Worm (Caenorhabditis elegans) whole organism, L4/young adult: ENCODE measurements around the gene gck-4.
A peak's percentile ranks its signal among the peaks of the same experiment; 100 is the strongest.

ENCODE experiments used
- W03F9.2 ChIP-seq: fragments of 150-350 bp; optimal IDR thresholded peaks from 2 replicates; lab custom pipeline; 2014; ENCODE audit warnings: missing biosample characterization, missing genetic modification characterization
- dao-5 ChIP-seq: sonication (generic microtip); optimal IDR thresholded peaks from 2 replicates; lab custom pipeline; 2016; ENCODE audit warnings: missing genotype, missing genetic modification characterization, moderate library complexity, missing compliant biosample characterization
- him-1 ChIP-seq: sonication (generic microtip); optimal IDR thresholded peaks from 2 replicates; lab custom pipeline; 2016; ENCODE audit warnings: missing genotype, missing genetic modification reagents, missing genetic modification characterization, missing compliant biosample characterization

The gck-4 gene

DNA sequence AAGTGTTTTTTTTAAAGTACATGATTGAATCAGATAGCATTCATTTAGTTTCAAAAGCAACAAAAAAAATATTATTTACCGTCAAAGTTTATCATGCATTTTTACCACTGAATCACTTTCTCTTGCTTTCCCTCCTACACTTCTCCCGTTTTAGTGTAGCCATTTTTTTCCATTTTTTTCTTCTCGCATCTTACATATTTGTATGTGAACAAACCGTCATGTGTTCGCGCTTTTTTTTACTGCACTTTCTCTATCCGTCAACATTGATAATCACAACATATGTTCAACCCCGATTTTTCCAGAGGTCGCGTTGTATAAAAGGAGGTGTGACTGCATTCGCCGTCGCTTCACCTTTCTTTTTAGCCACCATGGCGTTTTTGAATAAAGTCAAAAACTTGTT, at the start of gene gck-4:
Gene gck-4 (plus strand): TSS at position 301 of the 400 bp plus-strand sequence.
- TF ChIP-seq W03F9.2 = no peak
- no peak for TF ChIP-seq him-1
- TF ChIP-seq dao-5 (tag; lab: Kevin White, UChicago) = no peak

DNA sequence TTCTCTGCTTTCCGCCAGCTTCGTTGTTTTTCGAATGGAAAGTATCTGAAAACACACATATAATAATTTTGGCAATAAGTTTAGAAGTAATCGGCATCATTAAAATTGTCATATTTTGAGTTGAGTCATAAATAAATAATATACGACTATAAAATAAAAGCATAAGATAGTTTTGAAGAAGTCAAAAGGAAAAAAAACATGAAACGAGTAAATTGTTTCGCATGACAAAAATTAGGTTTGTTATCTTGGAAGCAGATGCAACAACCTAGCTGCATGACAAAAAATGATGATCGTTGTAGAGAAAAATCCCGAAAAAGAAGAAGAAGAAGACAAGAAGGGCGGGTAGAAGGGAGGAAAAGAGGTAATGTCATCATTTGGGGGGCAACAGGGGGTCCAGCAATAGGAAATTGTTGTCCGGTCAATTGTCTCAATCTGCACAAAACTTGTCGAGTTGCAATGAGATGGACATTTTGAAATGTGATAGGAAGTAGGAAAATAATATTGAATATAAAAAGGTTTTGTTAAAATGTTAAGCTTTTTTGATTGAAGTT, 45.8 kb upstream of the gck-4 start, which contains the start of gene nlg-1:
Gene nlg-1 (minus strand): TSS at position 51 of the 551 bp plus-strand sequence.
- TF ChIP-seq W03F9.2 (no peak), dao-5 (tag; lab: Kevin White, UChicago) (no peak), him-1 (no peak)

DNA sequence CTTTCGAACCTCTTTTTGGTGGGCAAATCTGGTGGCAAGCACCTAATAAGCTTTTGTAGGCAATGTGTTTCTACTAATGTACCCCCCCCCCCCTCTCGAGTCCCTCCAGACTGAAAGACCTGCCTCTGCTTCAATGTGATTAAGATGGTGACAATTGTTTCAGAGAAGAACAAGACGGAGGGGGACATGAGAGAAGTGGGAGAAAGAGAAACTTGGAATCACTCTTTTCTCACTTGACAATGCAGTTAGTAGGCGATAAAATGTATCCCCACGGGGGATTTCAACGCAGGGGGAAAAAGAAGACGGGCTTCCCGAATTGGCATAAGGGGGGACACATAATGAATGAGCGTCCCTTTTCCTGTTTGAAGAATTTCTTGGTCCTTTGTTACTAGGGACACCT, 44.7 kb upstream of the gck-4 start:
- no peak for TF ChIP-seq dao-5 (tag; lab: Kevin White, UChicago)
- no peak for TF ChIP-seq W03F9.2
- no peak for TF ChIP-seq him-1

DNA sequence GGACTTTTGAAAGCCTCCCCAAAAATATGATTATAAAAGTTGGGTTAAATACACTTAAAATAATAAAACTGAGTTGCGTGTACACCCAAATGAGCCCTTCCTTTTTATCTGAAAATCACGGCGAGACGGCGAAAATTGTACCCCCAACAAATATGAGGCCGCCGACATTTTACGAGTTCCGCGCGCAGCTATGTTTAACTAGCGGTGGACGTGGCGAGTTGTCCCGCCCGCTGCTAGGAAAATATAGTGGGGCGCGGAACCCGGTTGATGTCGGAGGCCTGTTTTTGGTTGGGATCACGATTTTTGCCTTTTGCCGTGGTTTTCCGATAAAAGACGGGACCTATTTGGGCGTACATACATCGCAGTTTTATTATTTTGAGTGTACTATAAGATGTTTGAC, 44.0 kb upstream of the gck-4 start:
- no peak for TF ChIP-seq him-1
- no peak for TF ChIP-seq dao-5 (tag; lab: Kevin White, UChicago)
- TF ChIP-seq W03F9.2 = no peak

DNA sequence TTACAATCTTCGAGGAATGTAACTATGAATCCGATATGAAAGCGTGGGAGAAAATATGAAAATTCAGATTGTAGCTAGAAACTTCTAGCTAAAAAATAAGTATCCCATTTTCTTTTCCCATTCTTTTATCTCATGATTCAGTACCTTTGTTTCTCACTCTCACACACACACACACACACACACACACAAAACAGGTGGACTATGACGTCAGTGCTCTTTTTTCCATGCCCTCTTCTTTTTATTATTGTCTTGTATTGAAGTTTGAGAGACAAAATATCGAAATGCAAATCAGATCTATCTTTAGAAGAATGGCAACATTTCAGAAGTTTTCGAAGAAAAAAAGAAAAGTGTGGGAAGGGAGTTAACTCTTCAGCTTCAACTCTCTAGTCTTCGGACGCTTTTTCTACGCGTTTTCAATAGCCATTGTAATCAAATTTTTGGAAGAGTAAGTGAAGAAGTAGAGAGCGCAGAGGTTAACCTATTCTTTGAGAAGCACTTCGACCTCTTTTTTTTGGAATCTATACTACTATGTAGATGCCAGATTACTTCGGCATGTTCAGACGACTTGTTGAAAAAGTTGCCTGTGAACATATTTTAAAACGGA, 43.0 kb upstream of the gck-4 start:
- no peak for TF ChIP-seq him-1
- no peak for TF ChIP-seq W03F9.2
- no peak for TF ChIP-seq dao-5 (tag; lab: Kevin White, UChicago)

DNA sequence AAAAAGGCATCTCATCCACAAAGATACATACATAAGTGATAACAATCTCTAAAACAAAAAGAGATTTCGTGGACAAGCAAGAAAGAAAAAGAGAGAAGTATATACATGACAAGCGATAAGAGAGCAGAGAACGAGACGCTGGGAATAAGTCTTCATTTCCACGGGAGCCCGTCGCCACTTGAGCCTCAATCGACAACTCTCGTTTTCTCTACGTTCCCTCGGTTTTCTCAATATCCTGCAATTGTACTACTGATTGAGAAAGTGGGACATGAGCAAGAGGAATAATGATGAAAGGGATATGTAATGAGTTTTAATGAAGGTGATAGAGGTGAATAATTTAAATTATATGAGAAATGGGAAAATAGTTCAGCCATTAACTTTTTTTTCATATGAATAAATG, 39.5 kb upstream of the gck-4 start:
- no peak for TF ChIP-seq dao-5 (tag; lab: Kevin White, UChicago)
- no peak for TF ChIP-seq him-1

DNA sequence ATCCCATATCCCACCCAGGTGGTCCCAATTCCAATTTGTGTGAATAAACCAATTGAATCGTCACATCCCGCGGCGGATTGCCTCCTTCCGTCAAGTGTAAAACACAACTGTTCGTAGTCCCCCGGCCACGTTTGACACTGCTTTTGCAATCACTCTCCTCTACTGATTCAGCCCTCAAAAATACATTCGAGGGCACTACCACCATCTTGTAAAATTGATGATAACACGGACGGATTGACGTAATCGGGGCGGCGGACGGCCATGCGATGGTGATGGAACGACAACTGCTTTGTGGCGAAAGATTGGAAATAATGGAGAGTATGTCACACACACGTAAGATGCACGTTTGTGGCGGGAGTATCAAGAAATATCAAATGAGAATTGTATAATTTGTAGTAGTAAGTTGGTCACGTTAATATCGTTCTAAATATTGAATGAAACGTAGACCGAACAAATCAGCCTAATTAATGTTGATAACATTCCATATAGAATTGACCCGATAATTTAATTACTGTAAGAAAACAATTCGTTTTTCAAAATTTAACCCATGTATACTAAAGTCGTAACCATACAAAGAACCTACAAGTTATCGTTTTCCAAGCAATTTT, 38.5 kb upstream of the gck-4 start:
- no peak for TF ChIP-seq dao-5 (tag; lab: Kevin White, UChicago)
- no peak for TF ChIP-seq him-1
- no peak for TF ChIP-seq W03F9.2

DNA sequence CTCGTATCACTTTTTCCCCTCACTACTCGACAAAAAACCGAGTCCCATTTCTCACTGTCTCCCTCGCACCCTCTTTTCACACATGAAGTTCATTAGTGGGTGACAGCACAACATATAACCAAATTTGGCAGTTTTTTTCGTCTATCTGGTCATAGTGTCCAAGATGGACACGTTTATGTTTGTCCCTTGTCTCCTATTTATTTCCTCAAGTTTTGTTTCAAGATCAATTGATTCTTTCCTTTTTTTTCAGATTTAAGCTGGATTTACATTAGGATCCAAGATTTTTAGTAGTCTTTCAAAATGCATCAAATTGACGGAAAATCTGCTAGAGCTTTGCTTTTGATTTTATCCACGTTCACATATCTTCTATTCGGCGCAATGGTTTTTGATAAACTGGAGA, 37.4 kb upstream of the gck-4 start, which contains the start of gene twk-20:
Gene twk-20 (plus strand): TSS at position 301 of the 400 bp plus-strand sequence.
- TF ChIP-seq him-1 (no peak), W03F9.2 (no peak), dao-5 (tag; lab: Kevin White, UChicago) (no peak)

DNA sequence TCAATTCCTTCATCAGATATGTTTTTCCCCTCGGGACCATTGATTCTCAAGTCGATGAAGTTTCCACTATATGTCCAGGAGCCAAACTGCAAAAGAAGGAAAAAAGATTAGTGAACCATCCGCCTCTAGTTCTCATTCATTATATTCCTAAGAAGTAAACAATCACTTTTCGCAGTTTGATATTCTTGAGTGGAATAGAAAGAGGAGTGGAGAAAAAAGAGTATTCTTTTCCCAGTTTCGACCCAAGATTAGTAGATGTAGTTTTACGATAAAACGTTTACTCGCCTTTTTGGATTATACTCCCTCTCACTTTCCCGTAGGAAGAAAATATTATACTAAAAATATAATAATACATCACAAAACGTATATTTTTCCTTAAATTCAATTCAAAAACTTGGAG, 32.1 kb upstream of the gck-4 start:
- no peak for TF ChIP-seq dao-5 (tag; lab: Kevin White, UChicago)
- no peak for TF ChIP-seq him-1
- TF ChIP-seq W03F9.2 = no peak

DNA sequence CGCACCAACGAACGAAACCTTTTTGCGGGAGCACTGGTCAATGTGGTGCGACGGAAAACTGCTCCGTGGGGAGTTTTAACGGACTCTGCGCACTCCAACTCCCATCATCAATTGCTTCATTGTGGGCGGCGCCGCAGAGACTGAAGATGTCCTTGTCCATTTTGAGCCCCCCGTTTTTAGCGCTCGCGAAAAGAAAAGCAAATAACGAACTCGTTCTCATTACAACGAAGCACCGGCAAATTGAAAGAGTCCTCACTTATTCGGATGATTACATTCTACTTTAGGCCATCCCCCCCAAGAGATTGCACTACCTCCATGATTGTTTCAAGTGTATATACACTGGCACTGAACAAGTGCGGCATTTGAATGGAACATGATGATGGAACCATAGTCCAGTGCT, 30.2 kb upstream of the gck-4 start, which contains the start of gene acr-9:
Gene acr-9 (minus strand): TSS at position 101 of the 400 bp plus-strand sequence.
- no peak for TF ChIP-seq dao-5 (tag; lab: Kevin White, UChicago)

DNA sequence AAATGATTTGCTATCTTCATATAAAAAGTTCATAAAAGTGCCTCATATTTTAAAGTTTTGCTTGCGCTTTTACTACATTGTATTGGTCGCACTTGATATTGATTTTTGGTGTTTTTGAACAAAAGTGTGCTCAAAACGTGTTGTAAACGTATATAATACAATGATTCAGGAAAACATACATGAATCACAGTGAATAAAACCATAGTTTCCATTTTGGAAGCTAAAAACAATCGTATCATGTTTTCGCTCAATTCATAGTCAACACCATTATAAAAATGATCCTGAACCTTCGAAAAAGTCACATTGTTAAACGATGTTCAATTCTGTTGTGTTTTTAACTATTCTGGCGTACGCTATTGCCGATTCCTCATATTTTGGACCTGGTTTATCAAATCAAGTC, 29.7 kb upstream of the gck-4 start, which contains the start of gene C40C9.3:
Gene C40C9.3 (plus strand): TSS at position 301 of the 400 bp plus-strand sequence.
- TF ChIP-seq him-1 (no peak), dao-5 (tag; lab: Kevin White, UChicago) (no peak), W03F9.2 (no peak)

DNA sequence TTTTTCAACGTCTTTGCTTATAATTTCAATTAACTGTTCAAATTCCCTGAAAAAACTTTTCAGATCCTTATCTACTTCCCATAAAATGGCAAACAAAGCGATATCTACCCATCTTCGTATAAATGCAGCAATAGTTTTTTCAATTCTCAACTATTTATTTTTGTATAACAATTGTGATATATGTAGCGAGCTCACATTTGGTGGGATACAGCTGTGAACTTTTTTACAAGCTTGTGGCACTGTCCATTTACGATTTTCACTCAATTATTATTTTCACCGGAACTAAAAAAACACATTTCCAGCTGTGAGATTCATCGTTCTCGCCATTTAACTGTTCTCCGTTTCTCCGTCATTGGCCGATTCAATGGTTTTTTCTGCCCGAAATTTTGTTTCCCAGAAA, 26.2 kb upstream of the gck-4 start, which contains the start of gene C40C9.4:
Gene C40C9.4 (plus strand): TSS at position 301 of the 400 bp plus-strand sequence.
- no peak for TF ChIP-seq him-1
- no peak for TF ChIP-seq W03F9.2
- no peak for TF ChIP-seq dao-5 (tag; lab: Kevin White, UChicago)

DNA sequence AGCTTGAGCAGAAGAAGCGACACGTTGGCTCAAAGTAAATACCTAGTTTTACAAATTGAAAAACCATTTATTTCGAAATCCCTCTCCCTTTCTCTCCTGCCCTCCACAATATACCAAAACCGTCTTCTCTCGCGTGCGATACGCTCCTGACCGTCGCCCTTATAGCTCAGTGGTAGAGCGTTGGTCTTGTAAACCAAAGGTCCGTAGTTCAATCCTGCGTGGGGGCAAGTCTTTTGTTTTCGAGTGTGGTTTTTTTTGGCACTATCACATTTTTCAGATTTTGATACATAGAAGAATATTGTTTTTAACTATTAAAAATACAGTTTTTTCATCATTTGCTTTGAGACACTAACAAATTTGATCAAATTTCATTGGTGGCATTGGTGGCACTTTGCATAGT, 23.4 kb upstream of the gck-4 start:
- peak; percentile 1 for TF ChIP-seq W03F9.2
- peak; percentile 22 for TF ChIP-seq dao-5 (tag; lab: Kevin White, UChicago)
- no peak for TF ChIP-seq him-1

DNA sequence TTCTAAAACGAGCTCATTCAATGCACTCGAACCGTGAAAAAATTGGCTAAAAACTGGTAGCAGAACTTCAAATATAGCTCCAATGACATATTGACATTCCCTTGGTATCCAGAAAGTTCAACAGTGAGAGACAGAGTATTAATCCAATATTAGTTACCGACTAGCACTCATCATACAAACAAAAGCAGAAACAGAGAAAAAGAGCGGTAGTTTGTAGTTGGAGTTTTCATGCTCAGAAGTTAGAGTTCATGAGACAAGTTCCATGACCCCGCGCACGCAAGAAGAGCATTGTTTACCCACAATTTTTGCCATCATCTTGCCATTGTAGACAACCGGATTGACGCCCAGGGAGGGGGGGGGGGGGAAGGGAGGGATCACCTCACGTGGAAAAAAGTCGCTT, 22.7 kb upstream of the gck-4 start:
- no peak for TF ChIP-seq W03F9.2
- no peak for TF ChIP-seq him-1
- no peak for TF ChIP-seq dao-5 (tag; lab: Kevin White, UChicago)

DNA sequence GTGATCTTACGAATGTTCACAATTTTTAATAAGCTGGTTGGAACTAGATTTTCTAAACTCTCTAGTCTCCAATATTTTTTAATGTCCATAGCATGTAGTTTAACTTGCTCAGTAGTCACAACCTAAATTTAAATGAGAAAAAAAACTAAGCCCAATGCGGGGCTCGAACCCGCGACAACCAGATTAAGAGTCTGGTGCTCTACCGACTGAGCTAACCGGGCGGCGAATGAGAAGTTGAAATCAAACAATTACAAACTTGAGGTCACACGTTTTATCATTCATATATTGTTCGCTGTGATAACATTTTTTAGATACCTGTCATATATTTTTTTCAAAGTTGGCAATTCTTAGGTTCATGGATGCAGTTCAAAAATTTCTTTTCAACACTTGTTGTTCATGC, 21.2 kb upstream of the gck-4 start:
- no peak for TF ChIP-seq W03F9.2
- TF ChIP-seq him-1 = no peak
- TF ChIP-seq dao-5 (tag; lab: Kevin White, UChicago) = no peak
